Worm (Caenorhabditis elegans) whole organism, L1 larva: ENCODE data around the gene rsef-1.

Experiments used
- nhr-85 ChIP-seq: sonication (generic microtip); peaks from one replicate; lab custom pipeline; 2016; ENCODE audit warnings: missing genetic modification characterization, inconsistent platforms, missing compliant biosample characterization
- ztf-4 ChIP-seq: fragments of 150-350 bp; optimal IDR thresholded peaks from 2 replicates; lab custom pipeline; 2014; ENCODE audit warnings: missing biosample characterization, missing genetic modification characterization

- TF ChIP-seq nhr-85 (tag; lab: Kevin White, UChicago): peak; percentile 4
- TF ChIP-seq ztf-4 (tag; lab: Kevin White, UChicago): no peak
These were observed 2.5 kb upstream of the rsef-1 start for ce11 chrX:3061698-3062097.
